Worm (Caenorhabditis elegans) whole organism, L4 larva: ENCODE results near the gene pix-1.

Source experiments
- D1046.2 ChIP-seq: fragments of 200-800 bp; sonication (Bioruptor generic); IDR thresholded peaks from 2 replicates; pipeline ENCODE4 v1.3.6; 2022; ENCODE audit warnings: missing genetic modification characterization, missing compliant biosample characterization
- F10B5.3 ChIP-seq: sonication (generic microtip); optimal IDR thresholded peaks from 2 replicates; lab custom pipeline; 2016; ENCODE audit warnings: mild to moderate bottlenecking, missing genetic modification characterization, missing compliant biosample characterization
- F26F4.8 ChIP-seq: fragments of 200-800 bp; sonication (Bioruptor generic); conservative IDR thresholded peaks from 2 replicates; pipeline ENCODE4 v1.3.6; 2022; ENCODE audit warnings: missing genetic modification characterization, missing compliant biosample characterization
- F37D6.2 ChIP-seq: sonication (generic microtip); optimal IDR thresholded peaks from 2 replicates; lab custom pipeline; 2016; ENCODE audit warnings: mild to moderate bottlenecking, missing genetic modification characterization, missing compliant biosample characterization
- T20F7.1 ChIP-seq: fragments of 200-800 bp; sonication (Bioruptor generic); optimal IDR thresholded peaks from 2 replicates; lab custom pipeline; 2018; ENCODE audit warnings: mild to moderate bottlenecking, missing genetic modification characterization, missing compliant biosample characterization
- T26A8.4 ChIP-seq: fragments of 200-800 bp; sonication (Bioruptor generic); IDR thresholded peaks from 2 replicates; pipeline ENCODE4 v1.3.6; 2022; ENCODE audit warnings: missing genetic modification characterization, missing compliant biosample characterization
- Y5F2A.4 ChIP-seq: fragments of 200-800 bp; sonication (Bioruptor generic); optimal IDR thresholded peaks from 2 replicates; lab custom pipeline; 2018; ENCODE audit warnings: mild to moderate bottlenecking, missing genetic modification characterization, missing compliant biosample characterization
- Y75B8A.6 ChIP-seq: fragments of 200-800 bp; sonication (Bioruptor generic); IDR thresholded peaks from 2 replicates; pipeline ENCODE4 v1.3.6; 2022; ENCODE audit warnings: missing genetic modification reagents, missing genetic modification characterization, missing compliant biosample characterization
- ZK337.2 ChIP-seq: fragments of 200-800 bp; sonication (Bioruptor generic); IDR thresholded peaks from 2 replicates; pipeline ENCODE4 v1.3.6; 2022; ENCODE audit warnings: missing genetic modification reagents, missing genetic modification characterization, missing compliant biosample characterization
- ZK546.5 ChIP-seq, 2 experiments: sonication (generic microtip); optimal IDR thresholded peaks; 2 replicates each; lab custom pipeline; 2017; ENCODE audit warnings: missing biosample characterization in 2 of 2, missing genetic modification characterization in 2 of 2
- aly-2 ChIP-seq: sonication (generic microtip); optimal IDR thresholded peaks from 2 replicates; lab custom pipeline; 2018; ENCODE audit warnings: missing biosample characterization, missing genetic modification characterization
- attf-4 ChIP-seq: sonication (generic microtip); optimal IDR thresholded peaks from 3 replicates; lab custom pipeline; 2017; ENCODE audit warnings: missing biosample characterization, missing genetic modification characterization
- ceh-32 ChIP-seq: sonication (generic microtip); optimal IDR thresholded peaks from 2 replicates; lab custom pipeline; 2016; ENCODE audit warnings: mild to moderate bottlenecking, missing genetic modification characterization, missing compliant biosample characterization; ENCODE audit not compliant: poor library complexity
- ceh-44 ChIP-seq: fragments of 200-800 bp; sonication (Bioruptor generic); IDR thresholded peaks from 2 replicates; pipeline ENCODE4 v1.3.6; 2022; ENCODE audit warnings: missing genetic modification reagents, missing genetic modification characterization, missing compliant biosample characterization
- ceh-62 ChIP-seq: sonication (generic microtip); optimal IDR thresholded peaks from 2 replicates; lab custom pipeline; 2017; ENCODE audit warnings: missing biosample characterization, missing genetic modification characterization
- cey-2 ChIP-seq: sonication (generic microtip); optimal IDR thresholded peaks from 3 replicates; lab custom pipeline; 2017; ENCODE audit warnings: missing genetic modification characterization, mild to moderate bottlenecking, missing compliant biosample characterization, antibody characterized with exemption, borderline replicate concordance; ENCODE audit not compliant: insufficient read depth
- ctbp-1 ChIP-seq: fragments of 200-800 bp; sonication (Bioruptor generic); IDR thresholded peaks from 2 replicates; pipeline ENCODE4 v1.3.6; 2022; ENCODE audit warnings: missing genetic modification reagents, missing genetic modification characterization, missing compliant biosample characterization
- dmd-9 ChIP-seq: fragments of 200-800 bp; sonication (Bioruptor generic); IDR thresholded peaks from 2 replicates; pipeline ENCODE4 v1.3.6; 2022; ENCODE audit warnings: missing genetic modification reagents, missing genetic modification characterization, missing compliant biosample characterization
- dpl-1 ChIP-seq: fragments of 150-350 bp; optimal IDR thresholded peaks from 2 replicates; lab custom pipeline; 2014; ENCODE audit warnings: missing biosample characterization, missing genetic modification reagents, missing genetic modification characterization
- dve-1 ChIP-seq: sonication (generic microtip); optimal IDR thresholded peaks from 2 replicates; lab custom pipeline; 2017; ENCODE audit warnings: antibody characterized with exemption, mild to moderate bottlenecking, missing genetic modification characterization, missing compliant biosample characterization; ENCODE audit not compliant: insufficient read depth
- egl-43 ChIP-seq: fragments of 200-800 bp; sonication (Bioruptor generic); IDR thresholded peaks from 2 replicates; pipeline ENCODE4 v1.3.6; 2022; ENCODE audit warnings: missing genetic modification reagents, missing genetic modification characterization, missing compliant biosample characterization
- hif-1 ChIP-seq, 2 experiments: sonication (generic microtip); optimal IDR thresholded peaks; 2 replicates each; lab custom pipeline; 2016 to 2017; ENCODE audit warnings: missing compliant biosample characterization in 2 of 2, missing genetic modification characterization in 2 of 2, missing genetic modification reagents in 2 of 2, missing genotype in 2 of 2, mild to moderate bottlenecking in 1 of 2
- hlh-11 ChIP-seq: fragments of 200-800 bp; sonication (Bioruptor generic); optimal IDR thresholded peaks from 2 replicates; lab custom pipeline; 2018; ENCODE audit warnings: mild to moderate bottlenecking, missing genetic modification characterization, missing compliant biosample characterization
- hlh-30 ChIP-seq: sonication (generic microtip); optimal IDR thresholded peaks from 2 replicates; lab custom pipeline; 2017; ENCODE audit warnings: antibody characterized with exemption, mild to moderate bottlenecking, missing genetic modification characterization, missing compliant biosample characterization; ENCODE audit not compliant: insufficient read depth
- hmg-1.1 ChIP-seq: fragments of 200-800 bp; sonication (Bioruptor generic); IDR thresholded peaks from 2 replicates; pipeline ENCODE4 v1.3.6; 2022; ENCODE audit warnings: missing genetic modification reagents, missing genetic modification characterization, missing compliant biosample characterization
- lim-7 ChIP-seq: fragments of 200-800 bp; sonication (Bioruptor generic); IDR thresholded peaks from 2 replicates; pipeline ENCODE4 v1.3.6; 2022; ENCODE audit warnings: missing genetic modification characterization, missing compliant biosample characterization
- lin-15B ChIP-seq: fragments of 150-350 bp; sonication (generic microtip); optimal IDR thresholded peaks from 3 replicates; lab custom pipeline; 2014; ENCODE audit warnings: missing biosample characterization, missing genetic modification characterization
- lin-38 ChIP-seq: fragments of 200-800 bp; sonication (Bioruptor generic); IDR thresholded peaks from 2 replicates; pipeline ENCODE4 v1.3.6; 2022; ENCODE audit warnings: missing genetic modification reagents, missing genetic modification characterization, missing compliant biosample characterization
- lin-39 ChIP-seq: fragments of 150-350 bp; optimal IDR thresholded peaks from 2 replicates; lab custom pipeline; 2014; ENCODE audit warnings: missing biosample characterization, missing genetic modification reagents, missing genetic modification characterization
- lir-3 ChIP-seq: sonication (generic microtip); optimal IDR thresholded peaks from 2 replicates; lab custom pipeline; 2016; ENCODE audit warnings: mild to moderate bottlenecking, missing genetic modification characterization, missing compliant biosample characterization
- mdt-29 ChIP-seq: fragments of 200-800 bp; sonication (Bioruptor generic); IDR thresholded peaks from 2 replicates; pipeline ENCODE4 v1.3.6; 2022; ENCODE audit warnings: missing genetic modification reagents, missing genetic modification characterization, missing compliant biosample characterization
- mxl-2 ChIP-seq: fragments of 200-800 bp; sonication (Bioruptor generic); conservative IDR thresholded peaks from 2 replicates; pipeline ENCODE4 v1.3.6; 2022; ENCODE audit warnings: missing genetic modification reagents, missing genetic modification characterization, missing compliant biosample characterization
- mxl-3 ChIP-seq: fragments of 200-800 bp; sonication (Bioruptor generic); optimal IDR thresholded peaks from 2 replicates; lab custom pipeline; 2018; ENCODE audit warnings: mild to moderate bottlenecking, missing genetic modification characterization, missing compliant biosample characterization
- nhr-11 ChIP-seq: fragments of 150-350 bp; optimal IDR thresholded peaks from 2 replicates; lab custom pipeline; 2014; ENCODE audit warnings: missing biosample characterization, missing genetic modification characterization
- nhr-111 ChIP-seq: fragments of 200-800 bp; sonication (Bioruptor generic); optimal IDR thresholded peaks from 2 replicates; lab custom pipeline; 2018; ENCODE audit warnings: mild to moderate bottlenecking, missing genetic modification characterization, missing compliant biosample characterization
- nhr-237 ChIP-seq: sonication (generic microtip); optimal IDR thresholded peaks from 2 replicates; lab custom pipeline; 2017; ENCODE audit warnings: missing biosample characterization, missing genetic modification characterization
- nhr-25 ChIP-seq: sonication (generic microtip); optimal IDR thresholded peaks from 2 replicates; lab custom pipeline; 2017; ENCODE audit warnings: missing genetic modification characterization, mild to moderate bottlenecking, missing compliant biosample characterization, antibody characterized with exemption, moderate library complexity, borderline replicate concordance; ENCODE audit not compliant: insufficient read depth
- nhr-41 ChIP-seq: fragments of 200-800 bp; sonication (Bioruptor generic); IDR thresholded peaks from 2 replicates; pipeline ENCODE4 v1.3.6; 2022; ENCODE audit warnings: missing genetic modification reagents, missing genetic modification characterization, missing compliant biosample characterization
- nhr-42 ChIP-seq: fragments of 200-800 bp; sonication (Bioruptor generic); IDR thresholded peaks from 2 replicates; pipeline ENCODE4 v1.3.6; 2022; ENCODE audit warnings: missing genetic modification characterization, missing compliant biosample characterization
- nhr-77 ChIP-seq: fragments of 150-350 bp; optimal IDR thresholded peaks from 2 replicates; lab custom pipeline; 2014; ENCODE audit warnings: missing biosample characterization, missing genetic modification characterization
- rbr-2 ChIP-seq: sonication (generic microtip); optimal IDR thresholded peaks from 2 replicates; lab custom pipeline; 2016; ENCODE audit warnings: missing genotype, missing genetic modification characterization, missing compliant biosample characterization
- saeg-2 ChIP-seq: fragments of 200-800 bp; sonication (Bioruptor generic); IDR thresholded peaks from 2 replicates; pipeline ENCODE4 v1.3.6; 2022; ENCODE audit warnings: missing genetic modification reagents, missing genetic modification characterization, missing compliant biosample characterization
- set-16 ChIP-seq: fragments of 200-800 bp; sonication (Bioruptor generic); IDR thresholded peaks from 2 replicates; pipeline ENCODE4 v1.3.6; 2022; ENCODE audit warnings: missing genetic modification reagents, missing genetic modification characterization, missing compliant biosample characterization
- snpc-1.2 ChIP-seq: fragments of 200-800 bp; sonication (Bioruptor generic); IDR thresholded peaks from 2 replicates; pipeline ENCODE4 v1.3.6; 2022; ENCODE audit warnings: missing genetic modification reagents, missing genetic modification characterization, missing compliant biosample characterization
- spr-3 ChIP-seq: fragments of 200-800 bp; sonication (Bioruptor generic); optimal IDR thresholded peaks from 2 replicates; lab custom pipeline; 2018; ENCODE audit warnings: mild to moderate bottlenecking, missing genetic modification characterization, missing compliant biosample characterization
- tag-97 ChIP-seq: fragments of 200-800 bp; sonication (Bioruptor generic); IDR thresholded peaks from 2 replicates; pipeline ENCODE4 v1.3.6; 2022; ENCODE audit warnings: missing genetic modification characterization, missing compliant biosample characterization
- unc-130 ChIP-seq: sonication (generic microtip); optimal IDR thresholded peaks from 2 replicates; lab custom pipeline; 2016; ENCODE audit warnings: missing genetic modification reagents, missing genetic modification characterization, missing compliant biosample characterization
- zag-1 ChIP-seq: fragments of 150-350 bp; optimal IDR thresholded peaks from 2 replicates; lab custom pipeline; 2014; ENCODE audit warnings: missing biosample characterization, missing genetic modification characterization
- zip-2 ChIP-seq: fragments of 150-350 bp; optimal IDR thresholded peaks from 2 replicates; lab custom pipeline; 2014; ENCODE audit warnings: missing biosample characterization, missing genetic modification characterization
- ztf-11 ChIP-seq: fragments of 150-350 bp; optimal IDR thresholded peaks from 2 replicates; lab custom pipeline; 2014; ENCODE audit warnings: missing biosample characterization, missing genetic modification characterization

Gene pix-1

DNA sequence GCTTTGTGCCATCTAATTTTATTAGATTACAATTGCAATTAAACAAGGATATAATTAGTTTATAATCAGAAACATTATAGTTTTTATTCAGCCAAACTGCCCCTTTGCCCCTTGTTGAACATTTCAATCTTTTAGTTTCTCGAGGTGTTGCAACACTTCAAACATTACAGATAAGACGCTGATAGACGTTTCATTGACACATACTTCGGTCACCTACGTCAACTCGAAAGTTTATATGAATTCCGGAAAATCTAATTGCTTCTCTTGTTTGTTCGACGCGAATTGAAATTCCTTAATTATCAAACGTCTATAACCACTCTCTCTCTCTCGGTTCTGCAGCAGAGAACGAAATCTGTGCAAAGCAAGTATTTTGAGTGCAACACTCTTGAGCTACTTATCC is 40.2 kb downstream of the pix-1 start (continued):
- TF ChIP-seq attf-4 (no peak), cey-2 (no peak), nhr-11 (tag; lab: Kevin White, UChicago) (no peak), saeg-2 (no peak), mdt-29 (GFP tag; lab: Robert Waterston, UW) (no peak), T26A8.4 (GFP tag; lab: Robert Waterston, UW) (no peak), zag-1 (no peak), tag-97 (no peak), lir-3 (tag; lab: Kevin White, UChicago) (no peak), rbr-2 (tag; lab: Kevin White, UChicago) (no peak), ZK546.5 (tag; optimal IDR thresholded peaks at IDR 0.05; lab: Kevin White, UChicago) (no peak), lin-38 (GFP tag; lab: Robert Waterston, UW) (no peak), ctbp-1 (GFP tag; lab: Robert Waterston, UW) (no peak), F26F4.8 (GFP tag; lab: Robert Waterston, UW) (no peak), F10B5.3 (tag; lab: Kevin White, UChicago) (no peak), nhr-25 (tag; lab: Kevin White, UChicago) (no peak), Y75B8A.6 (GFP tag; lab: Robert Waterston, UW) (no peak), egl-43 (GFP tag; lab: Robert Waterston, UW) (no peak), T20F7.1 (GFP tag; lab: Kevin White, UChicago) (no peak), zip-2 (tag; lab: Kevin White, UChicago) (no peak), nhr-77 (tag; lab: Kevin White, UChicago) (peak; percentile 40), lim-7 (GFP tag; lab: Robert Waterston, UW) (no peak), nhr-42 (GFP tag; lab: Robert Waterston, UW) (no peak)

DNA sequence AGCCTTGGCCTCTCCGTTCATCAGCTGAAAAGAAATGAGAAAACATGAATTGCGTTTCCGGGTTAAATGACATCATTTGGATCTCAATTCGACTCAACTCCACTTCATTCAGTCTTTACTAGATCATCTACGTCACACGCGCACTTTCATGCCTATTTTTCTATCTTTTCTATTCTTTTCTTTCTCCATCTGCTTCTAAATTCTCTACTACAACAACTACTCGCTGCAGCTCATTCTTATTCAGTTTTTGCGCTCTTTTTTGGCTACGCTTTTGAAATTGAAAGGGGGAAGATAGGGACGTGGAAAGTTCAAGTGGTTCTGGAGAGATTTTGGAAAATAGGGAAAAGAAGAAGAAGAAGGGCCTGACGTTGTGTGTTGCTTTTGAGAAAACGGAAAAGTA is 41.5 kb downstream of the pix-1 start:
- TF ChIP-seq dmd-9 (no peak), spr-3 (GFP tag; lab: Kevin White, UChicago) (no peak), ceh-62 (tag; lab: Kevin White, UChicago) (no peak), attf-4 (no peak), nhr-41 (GFP tag; lab: Robert Waterston, UW) (no peak), lin-39 (peak; percentile 35), mxl-3 (peak; percentile 7), ceh-44 (GFP tag; lab: Robert Waterston, UW) (no peak), ZK546.5 (tag; optimal IDR thresholded peaks at IDR 0.05; lab: Kevin White, UChicago) (no peak), aly-2 (no peak), dve-1 (tag; lab: Kevin White, UChicago) (no peak), nhr-237 (tag; lab: Kevin White, UChicago) (no peak), F37D6.2 (tag; lab: Kevin White, UChicago) (no peak), dpl-1 (GFP tag; lab: Kevin White, UChicago) (no peak), hlh-11 (tag; lab: Kevin White, UChicago) (peak; percentile 22), Y5F2A.4 (no peak), nhr-11 (tag; lab: Kevin White, UChicago) (no peak), hif-1 (tag; optimal IDR thresholded peaks at IDR 0.05; lab: Kevin White, UChicago) (no peak), snpc-1.2 (GFP tag; lab: Robert Waterston, UW) (no peak), zag-1 (no peak), ceh-32 (tag; lab: Kevin White, UChicago) (no peak), hlh-30 (tag; lab: Kevin White, UChicago) (peak; percentile 36), hmg-1.1 (GFP tag; lab: Robert Waterston, UW) (0 out of 2 replicates have a peak, but pooled peaks have one; percentile 34), tag-97 (no peak), ZK337.2 (no peak), D1046.2 (GFP tag; lab: Robert Waterston, UW) (no peak), lim-7 (GFP tag; lab: Robert Waterston, UW) (no peak), nhr-111 (no peak), lin-15B (tag; lab: Kevin White, UChicago) (no peak), mxl-2 (GFP tag; lab: Robert Waterston, UW) (no peak), unc-130 (GFP tag; lab: Kevin White, UChicago) (no peak), set-16 (GFP tag; lab: Robert Waterston, UW) (no peak), ztf-11 (no peak)
